Worm (Caenorhabditis elegans) whole organism, early embryonic: Measurements from ENCODE around the gene Y62E10A.20.

ENCODE experiments used
- B0310.2 ChIP-seq: sonication (generic microtip); optimal IDR thresholded peaks from 2 replicates; lab custom pipeline; 2016; ENCODE audit warnings: mild to moderate bottlenecking, missing genetic modification characterization, missing compliant biosample characterization
- F13C5.2 ChIP-seq: sonication (generic microtip); optimal IDR thresholded peaks from 2 replicates; lab custom pipeline; 2017; ENCODE audit warnings: mild to moderate bottlenecking, missing genetic modification characterization, inconsistent platforms, missing compliant biosample characterization
- aly-1 ChIP-seq: sonication (generic microtip); optimal IDR thresholded peaks from 2 replicates; lab custom pipeline; 2016; ENCODE audit warnings: missing genetic modification characterization, missing compliant biosample characterization
- ama-1 ChIP-seq: fragments of 150-350 bp; optimal IDR thresholded peaks from 2 replicates; lab custom pipeline; 2014
- ceh-13 ChIP-seq: fragments of 200-800 bp; sonication (Bioruptor generic); optimal IDR thresholded peaks from 2 replicates; lab custom pipeline; 2018; ENCODE audit warnings: mild to moderate bottlenecking, missing genetic modification characterization, missing compliant biosample characterization
- ceh-36 ChIP-seq: sonication (generic microtip); optimal IDR thresholded peaks from 2 replicates; lab custom pipeline; 2016; ENCODE audit warnings: missing genetic modification characterization, inconsistent platforms, missing compliant biosample characterization
- ets-7 ChIP-seq: sonication (generic microtip); optimal IDR thresholded peaks from 2 replicates; lab custom pipeline; 2016; ENCODE audit warnings: missing genotype, missing genetic modification characterization, missing compliant biosample characterization
- flt-1 ChIP-seq: fragments of 200-800 bp; sonication (Bioruptor generic); IDR thresholded peaks from 2 replicates; pipeline ENCODE4 v1.3.6; 2022; ENCODE audit warnings: missing genetic modification characterization, missing compliant biosample characterization
- hmbx-1 ChIP-seq: sonication (generic microtip); optimal IDR thresholded peaks from 2 replicates; lab custom pipeline; 2016; ENCODE audit warnings: mild to moderate bottlenecking, missing genetic modification characterization, missing compliant biosample characterization
- hmg-4 ChIP-seq: fragments of 200-800 bp; sonication (Bioruptor generic); optimal IDR thresholded peaks from 2 replicates; lab custom pipeline; 2018; ENCODE audit warnings: mild to moderate bottlenecking, missing genetic modification characterization, missing compliant biosample characterization
- hnd-1 ChIP-seq: sonication (generic microtip); optimal IDR thresholded peaks from 2 replicates; lab custom pipeline; 2016; ENCODE audit warnings: missing genetic modification characterization, missing compliant biosample characterization
- scrt-1 ChIP-seq: fragments of 200-800 bp; sonication (Bioruptor generic); IDR thresholded peaks from 2 replicates; pipeline ENCODE4 v1.3.6; 2022; ENCODE audit warnings: missing genetic modification characterization, missing compliant biosample characterization
- tbx-37 ChIP-seq: fragments of 200-800 bp; sonication (Bioruptor generic); conservative IDR thresholded peaks from 2 replicates; pipeline ENCODE4 v1.3.6; 2022; ENCODE audit warnings: missing genetic modification reagents, missing genetic modification characterization, missing compliant biosample characterization

DNA sequence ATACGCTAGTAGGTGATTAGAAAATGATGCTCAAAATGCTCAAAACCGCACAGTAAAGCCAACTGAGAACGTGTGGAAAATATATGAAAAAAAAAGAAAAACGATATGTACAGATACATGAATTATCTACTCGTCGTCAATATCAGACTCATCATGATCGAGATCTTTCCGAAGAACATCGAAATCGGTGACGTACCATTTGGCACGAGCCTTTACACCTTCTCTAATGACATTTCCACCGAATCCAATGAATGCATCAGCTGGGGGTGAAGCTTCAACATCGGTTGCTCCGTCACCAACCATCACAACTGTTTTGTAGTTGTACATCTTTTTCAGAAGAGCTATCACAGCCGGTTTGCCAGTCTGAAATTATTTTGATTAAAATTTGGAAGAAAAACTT is 3.3 kb upstream of the Y62E10A.20 start:
- TF ChIP-seq ama-1 (lab: Kevin White, UChicago) (no peak), tbx-37 (no peak), B0310.2 (tag; lab: Kevin White, UChicago) (no peak), aly-1 (tag; lab: Kevin White, UChicago) (no peak), hmg-4 (GFP tag; lab: Kevin White, UChicago) (no peak), flt-1 (no peak), hmbx-1 (no peak), ceh-13 (GFP tag; lab: Kevin White, UChicago) (no peak), F13C5.2 (tag; lab: Kevin White, UChicago) (no peak), scrt-1 (GFP tag; lab: Robert Waterston, UW) (no peak), ets-7 (tag; lab: Kevin White, UChicago) (no peak), ceh-36 (tag; lab: Kevin White, UChicago) (no peak), hnd-1 (tag; lab: Kevin White, UChicago) (no peak)
